Worm (Caenorhabditis elegans) whole organism, L4 larva: Measurements from ENCODE around the gene nhr-262.

ENCODE experiments used
- ctbp-1 ChIP-seq: fragments of 200-800 bp; sonication (Bioruptor generic); IDR thresholded peaks from 2 replicates; pipeline ENCODE4 v1.3.6; 2022; ENCODE audit warnings: missing genetic modification reagents, missing genetic modification characterization, missing compliant biosample characterization
- dmd-9 ChIP-seq: fragments of 200-800 bp; sonication (Bioruptor generic); IDR thresholded peaks from 2 replicates; pipeline ENCODE4 v1.3.6; 2022; ENCODE audit warnings: missing genetic modification reagents, missing genetic modification characterization, missing compliant biosample characterization
- lin-38 ChIP-seq: fragments of 200-800 bp; sonication (Bioruptor generic); IDR thresholded peaks from 2 replicates; pipeline ENCODE4 v1.3.6; 2022; ENCODE audit warnings: missing genetic modification reagents, missing genetic modification characterization, missing compliant biosample characterization

DNA sequence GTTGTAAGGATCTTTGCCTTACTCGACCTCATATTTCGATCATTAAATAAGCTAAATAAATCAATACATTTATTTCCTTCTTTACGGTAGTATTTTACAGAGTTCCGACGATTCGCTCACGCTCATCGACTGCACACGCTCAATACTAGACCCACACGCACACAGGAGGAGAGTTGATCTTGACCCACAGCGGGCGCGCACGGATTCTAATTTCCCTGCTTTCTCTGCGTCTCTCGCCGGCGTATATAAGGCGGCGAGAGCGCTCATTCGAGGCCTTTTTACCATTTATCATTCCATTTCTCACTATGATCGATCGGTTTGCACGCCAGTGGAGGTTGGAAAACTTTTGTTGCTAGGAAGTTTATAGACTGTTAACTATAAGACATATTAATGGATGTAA lies 45.3 kb downstream of the nhr-262 start:
- no peak for TF ChIP-seq lin-38 (GFP tag; lab: Robert Waterston, UW)
- no peak for TF ChIP-seq dmd-9 (GFP tag; lab: Robert Waterston, UW)
- no peak for TF ChIP-seq ctbp-1 (GFP tag; lab: Robert Waterston, UW)
